Fruit fly (Drosophila melanogaster) whole organism, embryonic: ENCODE data around the gene aqz.

ENCODE experiments used
- Atf3 ChIP-seq: fragments of 200-800 bp; sonication (Bioruptor generic); optimal IDR thresholded peaks from 3 replicates; lab custom pipeline; 2016; ENCODE audit warnings: missing biosample characterization, missing genetic modification characterization
- B-H1 ChIP-seq: fragments of 200-800 bp; sonication (Bioruptor generic); IDR thresholded peaks from 3 replicates; pipeline ENCODE4 v1.3.6; 2022; ENCODE audit warnings: missing biosample characterization, missing genetic modification characterization
- Bgb ChIP-seq: fragments of 200-800 bp; sonication (Bioruptor generic); IDR thresholded peaks from 2 replicates; pipeline ENCODE4 v1.3.6; 2022; ENCODE audit warnings: missing biosample characterization, missing genetic modification characterization; ENCODE audit not compliant: partially characterized antibody
- CG11456 ChIP-seq: fragments of 200-800 bp; sonication (Bioruptor generic); IDR thresholded peaks from 3 replicates; pipeline ENCODE4 v1.3.6; 2022; ENCODE audit warnings: missing biosample characterization, missing genetic modification characterization
- CG12769 ChIP-seq: fragments of 200-800 bp; sonication (Bioruptor generic); optimal IDR thresholded peaks from 2 replicates; lab custom pipeline; 2019; ENCODE audit warnings: missing biosample characterization, mild to moderate bottlenecking, missing genetic modification characterization, moderate library complexity
- CG12942 ChIP-seq: fragments of 200-800 bp; sonication (Bioruptor generic); optimal IDR thresholded peaks from 3 replicates; lab custom pipeline; 2016; ENCODE audit warnings: missing biosample characterization, missing genetic modification characterization
- CG16779 ChIP-seq: fragments of 200-800 bp; sonication (Bioruptor generic); IDR thresholded peaks from 2 replicates; pipeline ENCODE4 v1.3.6; 2022; ENCODE audit warnings: missing biosample characterization, missing genetic modification characterization
- CG16815 ChIP-seq: fragments of 200-800 bp; sonication (Bioruptor generic); optimal IDR thresholded peaks from 3 replicates; lab custom pipeline; 2017; ENCODE audit warnings: missing biosample characterization, mild to moderate bottlenecking, missing genetic modification characterization
- CG17568 ChIP-seq: fragments of 200-800 bp; sonication (Bioruptor generic); optimal IDR thresholded peaks from 2 replicates; lab custom pipeline; 2018; ENCODE audit warnings: missing biosample characterization, mild to moderate bottlenecking, missing genetic modification characterization, moderate library complexity
- CG18476 ChIP-seq: fragments of 200-800 bp; sonication (Bioruptor generic); optimal IDR thresholded peaks from 2 replicates; lab custom pipeline; 2016; ENCODE audit warnings: missing biosample characterization, mild to moderate bottlenecking, missing genetic modification characterization
- CG2199 ChIP-seq: fragments of 200-800 bp; sonication (Bioruptor generic); IDR thresholded peaks from 3 replicates; pipeline ENCODE4 v1.3.6; 2022; ENCODE audit warnings: missing biosample characterization, missing genetic modification characterization
- CG34224 ChIP-seq: fragments of 200-800 bp; sonication (Bioruptor generic); IDR thresholded peaks from 3 replicates; pipeline ENCODE4 v1.3.6; 2022; ENCODE audit warnings: missing biosample characterization, missing genetic modification characterization; ENCODE audit not compliant: partially characterized antibody
- CG3838 ChIP-seq: fragments of 200-800 bp; sonication (Bioruptor generic); optimal IDR thresholded peaks from 3 replicates; lab custom pipeline; 2016; ENCODE audit warnings: missing biosample characterization, missing genetic modification characterization
- CG6791 ChIP-seq: fragments of 200-800 bp; sonication (Bioruptor generic); IDR thresholded peaks from 3 replicates; pipeline ENCODE4 v1.3.6; 2022; ENCODE audit warnings: missing biosample characterization, missing genetic modification characterization; ENCODE audit not compliant: partially characterized antibody
- CG7372 ChIP-seq: fragments of 200-800 bp; sonication (Bioruptor generic); IDR thresholded peaks from 2 replicates; pipeline ENCODE4 v1.3.6; 2022; ENCODE audit warnings: missing biosample characterization, missing genetic modification characterization
- CG9932 ChIP-seq: fragments of 200-800 bp; sonication (Bioruptor generic); IDR thresholded peaks from 2 replicates; pipeline ENCODE4 v1.3.6; 2022; ENCODE audit warnings: missing biosample characterization, missing genetic modification characterization
- Dad ChIP-seq: fragments of 200-800 bp; sonication (Bioruptor generic); optimal IDR thresholded peaks from 3 replicates; lab custom pipeline; 2016; ENCODE audit warnings: missing biosample characterization, missing genetic modification characterization
- Dfd ChIP-seq, 2 experiments: fragments of >200 bp; optimal IDR thresholded peaks; 2 replicates each; lab custom pipeline; 2017; ENCODE audit warnings: missing biosample characterization in 2 of 2, missing genetic modification characterization in 2 of 2
- E2f2 ChIP-seq: fragments of 200-800 bp; sonication (Bioruptor generic); IDR thresholded peaks from 2 replicates; pipeline ENCODE4 v1.3.6; 2022; ENCODE audit warnings: missing biosample characterization, missing genetic modification characterization
- Fer1 ChIP-seq: fragments of 200-800 bp; sonication (Bioruptor generic); optimal IDR thresholded peaks from 2 replicates; lab custom pipeline; 2017; ENCODE audit warnings: missing biosample characterization, mild to moderate bottlenecking, missing genetic modification characterization
- H2.0 ChIP-seq: fragments of 200-800 bp; sonication (Bioruptor generic); IDR thresholded peaks from 2 replicates; pipeline ENCODE4 v1.3.6; 2022; ENCODE audit warnings: missing biosample characterization, missing genetic modification characterization
- Hr3 ChIP-seq: fragments of 200-800 bp; sonication (Bioruptor generic); optimal IDR thresholded peaks from 3 replicates; lab custom pipeline; 2016; ENCODE audit warnings: missing biosample characterization, missing genetic modification characterization
- Hr78 ChIP-seq, 2 experiments: fragments of 200-800 bp in 1 of 2; fragments of >200 bp in 1 of 2; sonication (Bioruptor generic) in 1 of 2; optimal IDR thresholded peaks; 2 replicates each; lab custom pipeline; 2017 to 2019; ENCODE audit warnings: missing biosample characterization in 2 of 2, missing genetic modification characterization in 2 of 2, mild to moderate bottlenecking in 1 of 2, moderate library complexity in 1 of 2
- Kr ChIP-seq: fragments of 200-800 bp; sonication (Bioruptor generic); optimal IDR thresholded peaks from 2 replicates; lab custom pipeline; 2017; ENCODE audit warnings: missing biosample characterization, mild to moderate bottlenecking, missing genetic modification characterization
- MBD-R2 ChIP-seq: fragments of 200-800 bp; sonication (Bioruptor generic); IDR thresholded peaks from 2 replicates; pipeline ENCODE4 v1.3.6; 2022; ENCODE audit warnings: missing biosample characterization, missing genetic modification characterization
- Med ChIP-seq: fragments of 200-800 bp; sonication (Bioruptor generic); peaks from one replicate; lab custom pipeline; 2016; ENCODE audit warnings: missing biosample characterization, missing genetic modification characterization, mild to moderate bottlenecking, inconsistent platforms, moderate library complexity
- Neu2 ChIP-seq: fragments of 200-800 bp; sonication (Bioruptor generic); optimal IDR thresholded peaks from 3 replicates; lab custom pipeline; 2016; ENCODE audit warnings: missing biosample characterization, missing genetic modification characterization, borderline replicate concordance
- Nf-YC ChIP-seq: fragments of 200-800 bp; optimal IDR thresholded peaks from 3 replicates; lab custom pipeline; 2019; ENCODE audit warnings: missing biosample characterization, mild to moderate bottlenecking, missing genetic modification characterization, moderate library complexity
- Pdp1 ChIP-seq, 2 experiments: fragments of 200-800 bp; sonication (Bioruptor generic); optimal IDR thresholded peaks; 3 replicates each; lab custom pipeline; 2016; ENCODE audit warnings: missing biosample characterization in 2 of 2, missing genetic modification characterization in 2 of 2, mild to moderate bottlenecking in 1 of 2, moderate library complexity in 1 of 2
- Rfx ChIP-seq: fragments of 200-800 bp; sonication (Bioruptor generic); IDR thresholded peaks from 2 replicates; pipeline ENCODE4 v1.3.6; 2022; ENCODE audit warnings: missing biosample characterization, missing genetic modification characterization
- abd-A ChIP-seq: fragments of 200-800 bp; sonication (Bioruptor generic); optimal IDR thresholded peaks from 3 replicates; lab custom pipeline; 2019; ENCODE audit warnings: missing biosample characterization, mild to moderate bottlenecking, missing genetic modification characterization, moderate library complexity
- bbx ChIP-seq: fragments of 200-800 bp; sonication (Bioruptor generic); IDR thresholded peaks from 2 replicates; pipeline ENCODE4 v1.3.6; 2022; ENCODE audit warnings: missing biosample characterization, missing genetic modification characterization; ENCODE audit not compliant: partially characterized antibody
- bowl ChIP-seq: fragments of 200-800 bp; sonication (Bioruptor generic); IDR thresholded peaks from 2 replicates; pipeline ENCODE4 v1.3.6; 2022; ENCODE audit warnings: missing biosample characterization, missing genetic modification characterization
- caup ChIP-seq: fragments of 200-800 bp; sonication (Bioruptor generic); optimal IDR thresholded peaks from 3 replicates; lab custom pipeline; 2017; ENCODE audit warnings: missing biosample characterization, mild to moderate bottlenecking, missing genetic modification characterization, moderate library complexity; ENCODE audit not compliant: severe bottlenecking
- corto ChIP-seq: fragments of 200-800 bp; sonication (Bioruptor generic); optimal IDR thresholded peaks from 2 replicates; lab custom pipeline; 2016; ENCODE audit warnings: missing biosample characterization, mild to moderate bottlenecking, missing genetic modification characterization, moderate library complexity
- dysf ChIP-seq: fragments of 200-800 bp; sonication (Bioruptor generic); IDR thresholded peaks from 3 replicates; pipeline ENCODE4 v1.3.6; 2022; ENCODE audit warnings: missing biosample characterization, missing genetic modification characterization
- gce ChIP-seq: fragments of 200-800 bp; sonication (Bioruptor generic); IDR thresholded peaks from 3 replicates; pipeline ENCODE4 v1.3.6; 2022; ENCODE audit warnings: missing biosample characterization, missing genetic modification characterization
- gsb ChIP-seq: fragments of 200-800 bp; sonication (Bioruptor generic); IDR thresholded peaks from 2 replicates; pipeline ENCODE4 v1.3.6; 2022; ENCODE audit warnings: missing biosample characterization, missing genetic modification characterization
- ham ChIP-seq: fragments of 200-800 bp; sonication (Bioruptor generic); IDR thresholded peaks from 2 replicates; pipeline ENCODE4 v1.3.6; 2022; ENCODE audit warnings: missing biosample characterization, missing genetic modification characterization
- mirr ChIP-seq: fragments of 200-800 bp; sonication (Bioruptor generic); optimal IDR thresholded peaks from 3 replicates; lab custom pipeline; 2018; ENCODE audit warnings: missing biosample characterization, mild to moderate bottlenecking, missing genetic modification characterization
- oc ChIP-seq: fragments of 200-800 bp; sonication (Bioruptor generic); optimal IDR thresholded peaks from 2 replicates; lab custom pipeline; 2018; ENCODE audit warnings: missing biosample characterization, mild to moderate bottlenecking, missing genetic modification characterization, moderate library complexity
- pros ChIP-seq: fragments of 200-800 bp; sonication (Bioruptor generic); optimal IDR thresholded peaks from 3 replicates; lab custom pipeline; 2019; ENCODE audit warnings: missing biosample characterization, mild to moderate bottlenecking, missing genetic modification characterization, moderate library complexity
- repo ChIP-seq: fragments of 200-800 bp; sonication (Bioruptor generic); optimal IDR thresholded peaks from 2 replicates; lab custom pipeline; 2016; ENCODE audit warnings: missing biosample characterization, missing genetic modification characterization
- ro ChIP-seq: fragments of 200-800 bp; sonication (Bioruptor generic); IDR thresholded peaks from 2 replicates; pipeline ENCODE4 v1.3.6; 2022; ENCODE audit warnings: missing biosample characterization, missing genetic modification characterization
- sens ChIP-seq: fragments of 200-800 bp; sonication (Bioruptor generic); peaks from one replicate; lab custom pipeline; 2016; ENCODE audit warnings: missing biosample characterization, missing genetic modification characterization
- sna ChIP-seq: fragments of 200-800 bp; sonication (Bioruptor generic); IDR thresholded peaks from 2 replicates; pipeline ENCODE4 v1.3.6; 2022; ENCODE audit warnings: missing biosample characterization, missing genetic modification characterization; ENCODE audit not compliant: partially characterized antibody
- sqz ChIP-seq: fragments of 200-800 bp; sonication (Bioruptor generic); optimal IDR thresholded peaks from 3 replicates; lab custom pipeline; 2018; ENCODE audit warnings: missing biosample characterization, mild to moderate bottlenecking, missing genetic modification characterization
- vvl ChIP-seq: fragments of 200-800 bp; sonication (Bioruptor generic); IDR thresholded peaks from 2 replicates; pipeline ENCODE4 v1.3.6; 2022; ENCODE audit warnings: missing biosample characterization, missing genetic modification characterization
- wek ChIP-seq: fragments of 200-800 bp; sonication (Bioruptor generic); optimal IDR thresholded peaks from 3 replicates; lab custom pipeline; 2018; ENCODE audit warnings: missing biosample characterization, mild to moderate bottlenecking, missing genetic modification characterization, moderate library complexity

aqz gene

dm6 chr3R:8807831-8808517, 12.5 kb downstream of the aqz start (continued):
- TF ChIP-seq Hr78 (GFP tag; optimal IDR thresholded peaks at IDR 0.05; lab: Kevin White, UChicago) (no peak), sqz (GFP tag; lab: Kevin White, UChicago) (no peak), Rfx (GFP tag; lab: Robert Waterston, UW) (0 out of 2 replicates have a peak, but pooled peaks have one; percentile 17), CG2199 (GFP tag; lab: Robert Waterston, UW) (peak; percentile 63; the same call in 1 of the 3 replicates), CG16815 (GFP tag; lab: Kevin White, UChicago) (no peak), Fer1 (GFP tag; lab: Kevin White, UChicago) (no peak), Pdp1 (GFP tag; optimal IDR thresholded peaks at IDR 0.05; lab: Kevin White, UChicago) (peak in 1 of 2 experiments; percentile 63), Bgb (no peak), CG9932 (GFP tag; lab: Robert Waterston, UW) (peak; percentile 25; the same call in 1 of the 2 replicates), ham (GFP tag; lab: Robert Waterston, UW) (no peak), Nf-YC (tag; lab: Kevin White, UChicago) (no peak), vvl (GFP tag; lab: Robert Waterston, UW) (peak; percentile 49; the same call in 1 of the 2 replicates), repo (GFP tag; lab: Kevin White, UChicago) (no peak), pros (peak; percentile 97), dysf (GFP tag; lab: Robert Waterston, UW) (no peak), gsb (GFP tag; lab: Robert Waterston, UW) (no peak), Kr (GFP tag; lab: Kevin White, UChicago) (peak; percentile 98), bbx (peak; percentile 47), Hr3 (GFP tag; lab: Kevin White, UChicago) (no peak), Atf3 (GFP tag; lab: Kevin White, UChicago) (no peak), ro (GFP tag; lab: Robert Waterston, UW) (no peak), CG18476 (no peak), gce (GFP tag; lab: Robert Waterston, UW) (no peak), E2f2 (no peak), CG12769 (tag; lab: Kevin White, UChicago) (peak; percentile 69), sens (GFP tag; lab: Kevin White, UChicago) (peak; percentile 75), MBD-R2 (GFP tag; lab: Robert Waterston, UW) (no peak), B-H1 (GFP tag; lab: Robert Waterston, UW) (no peak), Neu2 (GFP tag; lab: Kevin White, UChicago) (no peak), oc (tag; lab: Kevin White, UChicago) (peak; percentile 50), CG12942 (no peak), wek (GFP tag; lab: Kevin White, UChicago) (peak; percentile 28), CG11456 (GFP tag; lab: Robert Waterston, UW) (no peak), bowl (GFP tag; lab: Robert Waterston, UW) (no peak), caup (no peak), CG34224 (GFP tag; lab: Robert Waterston, UW) (0 out of 3 replicates have a peak, but pooled peaks have one; percentile 10), H2.0 (GFP tag; lab: Robert Waterston, UW) (no peak), CG6791 (GFP tag; lab: Robert Waterston, UW) (peak; percentile 68; the same call in 1 of the 3 replicates), CG16779 (peak; percentile 58; the same call in 1 of the 2 replicates), Dfd (GFP tag; optimal IDR thresholded peaks at IDR 0.05; lab: Kevin White, UChicago) (no peak), CG17568 (no peak), corto (GFP tag; lab: Kevin White, UChicago) (peak; percentile 16), Dad (GFP tag; lab: Kevin White, UChicago) (no peak), sna (GFP tag; lab: Robert Waterston, UW) (no peak), CG3838 (GFP tag; lab: Kevin White, UChicago) (no peak), abd-A (peak; percentile 84), Med (GFP tag; lab: Kevin White, UChicago) (peak; percentile 17), CG7372 (GFP tag; lab: Robert Waterston, UW) (no peak), mirr (GFP tag; lab: Kevin White, UChicago) (peak; percentile 47)
